Fruit fly (Drosophila melanogaster) whole organism, embryonic: ENCODE data around the gene CG15140.

Experiments
- ATbp ChIP-seq: fragments of 200-800 bp; sonication (Bioruptor generic); optimal IDR thresholded peaks from 2 replicates; lab custom pipeline; 2017; ENCODE audit warnings: missing biosample characterization, mild to moderate bottlenecking, missing genetic modification characterization, missing genetic modification reagents
- CG10462 ChIP-seq: fragments of 200-800 bp; sonication (Bioruptor generic); optimal IDR thresholded peaks from 2 replicates; lab custom pipeline; 2016; ENCODE audit warnings: missing biosample characterization, missing genetic modification characterization
- CG10959 ChIP-seq: fragments of 200-800 bp; sonication (Bioruptor generic); IDR thresholded peaks from 2 replicates; pipeline ENCODE4 v1.3.6; 2022; ENCODE audit warnings: missing biosample characterization, missing genetic modification characterization
- CG12104 ChIP-seq: fragments of 200-800 bp; sonication (Bioruptor generic); optimal IDR thresholded peaks from 3 replicates; lab custom pipeline; 2016; ENCODE audit warnings: missing biosample characterization, missing genetic modification characterization
- CG13123 ChIP-seq: fragments of 200-800 bp; sonication (Bioruptor generic); optimal IDR thresholded peaks from 2 replicates; lab custom pipeline; 2016; ENCODE audit warnings: missing biosample characterization, missing genetic modification characterization
- CG14441 ChIP-seq: fragments of 200-800 bp; sonication (Bioruptor generic); IDR thresholded peaks from 2 replicates; pipeline ENCODE4 v1.3.6; 2022; ENCODE audit warnings: missing biosample characterization, missing genetic modification characterization
- CG15479 ChIP-seq: fragments of 200-800 bp; sonication (Bioruptor generic); optimal IDR thresholded peaks from 3 replicates; lab custom pipeline; 2019; ENCODE audit warnings: missing biosample characterization, mild to moderate bottlenecking, missing genetic modification characterization, moderate library complexity
- CG1603 ChIP-seq: fragments of 200-800 bp; sonication (Bioruptor generic); optimal IDR thresholded peaks from 2 replicates; lab custom pipeline; 2019; ENCODE audit warnings: missing biosample characterization, mild to moderate bottlenecking, missing genetic modification characterization, moderate library complexity
- CG17385 ChIP-seq: fragments of 200-800 bp; sonication (Bioruptor generic); optimal IDR thresholded peaks from 3 replicates; lab custom pipeline; 2018; ENCODE audit warnings: missing biosample characterization, mild to moderate bottlenecking, missing genetic modification characterization
- CG2875 ChIP-seq: fragments of 200-800 bp; sonication (Bioruptor generic); optimal IDR thresholded peaks from 2 replicates; lab custom pipeline; 2017; ENCODE audit warnings: missing biosample characterization, mild to moderate bottlenecking, missing genetic modification characterization, missing genetic modification reagents
- CG30020 ChIP-seq: fragments of 200-800 bp; optimal IDR thresholded peaks from 2 replicates; lab custom pipeline; 2019; ENCODE audit warnings: missing biosample characterization, mild to moderate bottlenecking, missing genetic modification characterization, moderate library complexity
- CG3281 ChIP-seq: fragments of 200-800 bp; sonication (Bioruptor generic); optimal IDR thresholded peaks from 3 replicates; lab custom pipeline; 2017; ENCODE audit warnings: missing biosample characterization, mild to moderate bottlenecking, missing genetic modification characterization
- CG34224 ChIP-seq: fragments of 200-800 bp; sonication (Bioruptor generic); IDR thresholded peaks from 3 replicates; pipeline ENCODE4 v1.3.6; 2022; ENCODE audit warnings: missing biosample characterization, missing genetic modification characterization; ENCODE audit not compliant: partially characterized antibody
- CG6854 ChIP-seq: fragments of 200-800 bp; sonication (Bioruptor generic); optimal IDR thresholded peaks from 3 replicates; lab custom pipeline; 2017; ENCODE audit warnings: missing biosample characterization, mild to moderate bottlenecking, missing genetic modification characterization
- CG7963 ChIP-seq: fragments of 200-800 bp; sonication (Bioruptor generic); IDR thresholded peaks from 3 replicates; pipeline ENCODE4 v1.3.6; 2022; ENCODE audit warnings: missing biosample characterization, missing genetic modification characterization; ENCODE audit not compliant: partially characterized antibody
- CG8924 ChIP-seq: fragments of 200-800 bp; optimal IDR thresholded peaks from 3 replicates; lab custom pipeline; 2019; ENCODE audit warnings: missing biosample characterization, mild to moderate bottlenecking, missing genetic modification characterization, moderate library complexity
- CkIIα-i1 ChIP-seq: fragments of 200-800 bp; sonication (Bioruptor generic); IDR thresholded peaks from 2 replicates; pipeline ENCODE4 v1.3.6; 2022; ENCODE audit warnings: missing biosample characterization, missing genetic modification characterization
- Dbx ChIP-seq: fragments of 200-800 bp; sonication (Bioruptor generic); IDR thresholded peaks from 3 replicates; pipeline ENCODE4 v1.3.6; 2022; ENCODE audit warnings: missing biosample characterization, missing genetic modification characterization
- Deaf1 ChIP-seq: fragments of 200-800 bp; optimal IDR thresholded peaks from 3 replicates; lab custom pipeline; 2019; ENCODE audit warnings: missing biosample characterization, mild to moderate bottlenecking, missing genetic modification characterization, moderate library complexity
- Ets65A ChIP-seq: fragments of 200-800 bp; sonication (Bioruptor generic); peaks from one replicate; lab custom pipeline; 2016; ENCODE audit warnings: missing biosample characterization, missing genetic modification characterization
- Gug ChIP-seq: fragments of 200-800 bp; sonication (Bioruptor generic); IDR thresholded peaks from 4 replicates; pipeline ENCODE4 v1.3.6; 2022; ENCODE audit warnings: missing biosample characterization, missing genetic modification characterization
- Hmr ChIP-seq: fragments of 200-800 bp; sonication (Bioruptor generic); optimal IDR thresholded peaks from 3 replicates; lab custom pipeline; 2017; ENCODE audit warnings: mild to moderate bottlenecking, missing biosample characterization, missing genetic modification reagents, missing genetic modification characterization
- Hr78 ChIP-seq, 2 experiments: fragments of 200-800 bp in 1 of 2; fragments of >200 bp in 1 of 2; sonication (Bioruptor generic) in 1 of 2; optimal IDR thresholded peaks; 2 replicates each; lab custom pipeline; 2017 to 2019; ENCODE audit warnings: missing biosample characterization in 2 of 2, missing genetic modification characterization in 2 of 2, mild to moderate bottlenecking in 1 of 2, moderate library complexity in 1 of 2
- Lhr ChIP-seq: fragments of 200-800 bp; sonication (Bioruptor generic); optimal IDR thresholded peaks from 3 replicates; lab custom pipeline; 2017; ENCODE audit warnings: mild to moderate bottlenecking, missing biosample characterization, missing genetic modification reagents, missing genetic modification characterization
- Med ChIP-seq: fragments of 200-800 bp; sonication (Bioruptor generic); peaks from one replicate; lab custom pipeline; 2016; ENCODE audit warnings: missing biosample characterization, missing genetic modification characterization, mild to moderate bottlenecking, inconsistent platforms, moderate library complexity
- NfI ChIP-seq: fragments of 200-800 bp; sonication (Bioruptor generic); optimal IDR thresholded peaks from 3 replicates; lab custom pipeline; 2018; ENCODE audit warnings: missing biosample characterization, mild to moderate bottlenecking, missing genetic modification characterization, moderate library complexity
- YL-1 ChIP-seq: fragments of 200-800 bp; sonication (Bioruptor generic); optimal IDR thresholded peaks from 3 replicates; lab custom pipeline; 2017; ENCODE audit warnings: missing biosample characterization, mild to moderate bottlenecking, missing genetic modification characterization
- ab ChIP-seq: fragments of 200-800 bp; sonication (Bioruptor generic); optimal IDR thresholded peaks from 2 replicates; lab custom pipeline; 2016; ENCODE audit warnings: missing biosample characterization, missing genetic modification characterization
- crol ChIP-seq: fragments of 200-800 bp; sonication (Bioruptor generic); IDR thresholded peaks from 2 replicates; pipeline ENCODE4 v1.3.6; 2022; ENCODE audit warnings: missing biosample characterization, missing genetic modification characterization
- ham ChIP-seq: fragments of 200-800 bp; sonication (Bioruptor generic); IDR thresholded peaks from 2 replicates; pipeline ENCODE4 v1.3.6; 2022; ENCODE audit warnings: missing biosample characterization, missing genetic modification characterization
- jigr1 ChIP-seq: fragments of 200-800 bp; sonication (Bioruptor generic); IDR thresholded peaks from 3 replicates; pipeline ENCODE4 v1.3.6; 2022; ENCODE audit warnings: missing biosample characterization, missing genetic modification characterization
- lmd ChIP-seq: fragments of 200-800 bp; sonication (Bioruptor generic); IDR thresholded peaks from 2 replicates; pipeline ENCODE4 v1.3.6; 2022; ENCODE audit warnings: missing biosample characterization, missing genetic modification characterization
- lov ChIP-seq, 2 experiments: fragments of 200-800 bp in 1 of 2; fragments of >200 bp in 1 of 2; sonication (Bioruptor generic) in 1 of 2; IDR thresholded peaks in 1 of 2; optimal IDR thresholded peaks in 1 of 2; 2 replicates in 1 of 2; 3 replicates in 1 of 2; pipeline versions ENCODE4 v1.3.6 to Lab custom; 2017 to 2022; ENCODE audit warnings: missing biosample characterization in 1 of 2, missing genetic modification characterization in 1 of 2
- pzg ChIP-seq: fragments of 200-800 bp; sonication (Bioruptor generic); optimal IDR thresholded peaks from 3 replicates; lab custom pipeline; 2018; ENCODE audit warnings: missing biosample characterization, mild to moderate bottlenecking, missing genetic modification characterization, moderate library complexity
- sens ChIP-seq: fragments of 200-800 bp; sonication (Bioruptor generic); peaks from one replicate; lab custom pipeline; 2016; ENCODE audit warnings: missing biosample characterization, missing genetic modification characterization
- shn ChIP-seq: fragments of 200-800 bp; sonication (Bioruptor generic); optimal IDR thresholded peaks from 3 replicates; lab custom pipeline; 2016; ENCODE audit warnings: missing biosample characterization, missing genetic modification characterization
- tap ChIP-seq: fragments of 200-800 bp; optimal IDR thresholded peaks from 3 replicates; lab custom pipeline; 2019; ENCODE audit warnings: missing biosample characterization, mild to moderate bottlenecking, missing genetic modification characterization, moderate library complexity
- ttk ChIP-seq: fragments of 200-800 bp; sonication (Bioruptor generic); IDR thresholded peaks from 2 replicates; pipeline ENCODE4 v2.1.2; 2022; ENCODE audit warnings: missing biosample characterization, missing genetic modification characterization

CG15140 gene

DNA sequence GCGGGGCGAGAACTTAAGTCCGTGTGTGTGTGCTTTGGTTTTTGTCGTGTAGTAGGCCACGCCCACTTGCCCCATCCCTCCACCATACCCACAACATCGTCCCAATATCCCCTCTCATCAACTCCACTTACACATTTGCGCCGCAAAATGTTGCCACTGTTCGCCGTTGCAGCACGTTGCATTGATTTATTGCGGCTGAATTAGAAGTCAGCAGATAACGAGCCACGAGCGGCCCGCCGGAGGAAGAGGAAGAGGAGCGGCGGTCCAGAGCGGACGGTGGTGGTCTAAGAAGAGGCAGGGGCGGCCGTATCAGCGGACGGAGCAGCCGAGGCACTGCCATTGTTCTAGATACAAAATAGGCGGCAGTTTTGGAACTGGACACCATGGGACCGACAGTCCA is 16.3 kb upstream of the CG15140 start (continued):
- TF ChIP-seq sens = no peak
- no peak for TF ChIP-seq lmd (GFP tag; lab: Robert Waterston, UW)
- TF ChIP-seq CG30020 (tag; lab: Kevin White, UChicago) = no peak
- no peak for TF ChIP-seq CG3281 (GFP tag; lab: Kevin White, UChicago)
- TF ChIP-seq CG13123 (GFP tag; lab: Kevin White, UChicago) = no peak
- TF ChIP-seq CG7963 (GFP tag; lab: Robert Waterston, UW) = 0 out of 3 replicates have a peak, but pooled peaks have one; percentile 28
- TF ChIP-seq ham = no peak
- no peak for TF ChIP-seq ttk (GFP tag; lab: Robert Waterston, UW)
- peak; percentile 69 for TF ChIP-seq Med (GFP tag; lab: Kevin White, UChicago)
- no peak for TF ChIP-seq YL-1 (GFP tag; lab: Kevin White, UChicago)
- peak; percentile 91 for TF ChIP-seq CG15479 (GFP tag; lab: Kevin White, UChicago)
- TF ChIP-seq CG17385 = peak; percentile 44
- TF ChIP-seq Hr78 (GFP tag; optimal IDR thresholded peaks at IDR 0.05; lab: Kevin White, UChicago) = no peak
- no peak for TF ChIP-seq Lhr (GFP tag; lab: Kevin White, UChicago)
- TF ChIP-seq crol = peak; percentile 88

- TF ChIP-seq NfI (GFP tag; lab: Kevin White, UChicago) (no peak), YL-1 (GFP tag; lab: Kevin White, UChicago) (no peak), Deaf1 (no peak), ATbp (GFP tag; lab: Kevin White, UChicago) (no peak), CG10959 (GFP tag; lab: Robert Waterston, UW) (no peak), jigr1 (GFP tag; lab: Robert Waterston, UW) (no peak), CG1603 (tag; lab: Kevin White, UChicago) (no peak), ab (GFP tag; lab: Kevin White, UChicago) (no peak), Med (GFP tag; lab: Kevin White, UChicago) (no peak), CG2875 (GFP tag; lab: Kevin White, UChicago) (no peak), pzg (no peak), CG12104 (GFP tag; lab: Kevin White, UChicago) (no peak), Dbx (GFP tag; lab: Robert Waterston, UW) (no peak)
These were observed 6.1 kb downstream of the CG15140 start, which contains the start of gene CG6380 for dm6 chr2L:17292102-17292501. TSS of gene CG6380 (minus strand) at chr2L:17292202.

- TF ChIP-seq Hmr (GFP tag; lab: Kevin White, UChicago) (no peak), CG34224 (no peak), CG14441 (GFP tag; lab: Robert Waterston, UW) (no peak), tap (no peak), CG10462 (GFP tag; lab: Kevin White, UChicago) (no peak), CG6854 (no peak), CkIIα-i1 (GFP tag; lab: Robert Waterston, UW) (no peak), lov (optimal IDR thresholded peaks at IDR 0.05; lab: Kevin White, UChicago) (no peak), lov (GFP tag; IDR thresholded peaks at IDR 0.05; lab: Robert Waterston, UW) (no peak), Gug (no peak)
- TF ChIP-seq, all 482 proteins: peak for 0
These were observed 25.7 kb downstream of the CG15140 start, which contains the start of gene CG34170 for dm6 chr2L:17311720-17312119. TSS of gene CG34170 (minus strand) at chr2L:17311820.

- TF ChIP-seq Ets65A (GFP tag; lab: Kevin White, UChicago) = peak; percentile 22
- no peak for TF ChIP-seq CG8924 (tag; lab: Kevin White, UChicago)
- no peak for TF ChIP-seq shn (GFP tag; lab: Kevin White, UChicago)
These were observed 34.6 kb downstream of the CG15140 start, which contains the start of gene CG45691 for dm6 chr2L:17320612-17321011. TSS of gene CG45691 (minus strand) at chr2L:17320712.
